Fruit fly (Drosophila melanogaster) whole organism, prepupa: Measurements from ENCODE around the gene CheA75a.

Source experiments
- CG10631 ChIP-seq: fragments of 200-800 bp; sonication (Bioruptor generic); optimal IDR thresholded peaks from 2 replicates; lab custom pipeline; 2016; ENCODE audit warnings: missing biosample characterization, missing genetic modification characterization
- CG11762 ChIP-seq: fragments of 200-800 bp; sonication (Bioruptor generic); optimal IDR thresholded peaks from 3 replicates; lab custom pipeline; 2016; ENCODE audit warnings: missing biosample characterization, missing genetic modification characterization; ENCODE audit not compliant: insufficient read depth
- CG15336 ChIP-seq: fragments of 200-800 bp; sonication (Bioruptor generic); IDR thresholded peaks from 2 replicates; pipeline ENCODE4 v1.3.6; 2022; ENCODE audit warnings: missing biosample characterization, missing genetic modification characterization
- CG3032 ChIP-seq: fragments of 200-800 bp; optimal IDR thresholded peaks from 2 replicates; lab custom pipeline; 2019; ENCODE audit warnings: missing biosample characterization, mild to moderate bottlenecking, missing genetic modification characterization, moderate library complexity
- CG3919 ChIP-seq: fragments of 200-800 bp; sonication (Bioruptor generic); optimal IDR thresholded peaks from 3 replicates; lab custom pipeline; 2016; ENCODE audit warnings: missing biosample characterization, missing genetic modification characterization
- CG4318 ChIP-seq: fragments of 200-800 bp; sonication (Bioruptor generic); optimal IDR thresholded peaks from 3 replicates; lab custom pipeline; 2017; ENCODE audit warnings: missing biosample characterization, mild to moderate bottlenecking, missing genetic modification characterization
- CG6163 ChIP-seq: fragments of 200-800 bp; sonication (Bioruptor generic); IDR thresholded peaks from 3 replicates; pipeline ENCODE4 v1.3.6; 2022; ENCODE audit warnings: missing biosample characterization, missing genetic modification characterization
- CG6276 ChIP-seq: fragments of 200-800 bp; sonication (Bioruptor generic); optimal IDR thresholded peaks from 2 replicates; lab custom pipeline; 2017; ENCODE audit warnings: missing biosample characterization, mild to moderate bottlenecking, missing genetic modification characterization
- CG6854 ChIP-seq: fragments of 200-800 bp; sonication (Bioruptor generic); optimal IDR thresholded peaks from 2 replicates; lab custom pipeline; 2017; ENCODE audit warnings: missing biosample characterization, mild to moderate bottlenecking, missing genetic modification characterization
- CG7368 ChIP-seq: fragments of 200-800 bp; sonication (Bioruptor generic); optimal IDR thresholded peaks from 3 replicates; lab custom pipeline; 2016; ENCODE audit warnings: missing biosample characterization, missing genetic modification characterization
- Eip75B ChIP-seq: fragments of 200-800 bp; sonication (Bioruptor generic); optimal IDR thresholded peaks from 3 replicates; lab custom pipeline; 2016; ENCODE audit warnings: missing biosample characterization, missing genetic modification characterization
- Eip78C ChIP-seq: fragments of 200-800 bp; sonication (Bioruptor generic); peaks from one replicate; lab custom pipeline; 2016; ENCODE audit warnings: missing biosample characterization, missing genetic modification characterization
- Ets96B ChIP-seq: fragments of 200-800 bp; optimal IDR thresholded peaks from 2 replicates; lab custom pipeline; 2019; ENCODE audit warnings: missing biosample characterization, mild to moderate bottlenecking, missing genetic modification characterization, moderate library complexity
- Gug ChIP-seq: fragments of 200-800 bp; sonication (Bioruptor generic); IDR thresholded peaks from 2 replicates; pipeline ENCODE4 v1.3.6; 2022; ENCODE audit warnings: missing biosample characterization, missing genetic modification characterization
- Hr38 ChIP-seq: sonication (Bioruptor generic); optimal IDR thresholded peaks from 2 replicates; lab custom pipeline; 2016; ENCODE audit warnings: missing biosample characterization, missing genetic modification characterization
- Hr39 ChIP-seq: fragments of 200-800 bp; sonication (Bioruptor generic); optimal IDR thresholded peaks from 2 replicates; lab custom pipeline; 2016; ENCODE audit warnings: missing biosample characterization, missing genetic modification characterization
- Hr4 ChIP-seq: fragments of 200-800 bp; sonication (Bioruptor generic); optimal IDR thresholded peaks from 3 replicates; lab custom pipeline; 2016; ENCODE audit warnings: missing biosample characterization, missing genetic modification characterization
- Lpt ChIP-seq: fragments of 200-800 bp; sonication (Bioruptor generic); optimal IDR thresholded peaks from 3 replicates; lab custom pipeline; 2016; ENCODE audit warnings: missing biosample characterization, missing genetic modification characterization
- Sox15 ChIP-seq: fragments of 200-800 bp; sonication (Bioruptor generic); optimal IDR thresholded peaks from 3 replicates; lab custom pipeline; 2016; ENCODE audit warnings: missing biosample characterization, missing genetic modification characterization
- eg ChIP-seq: fragments of 200-800 bp; sonication (Bioruptor generic); IDR thresholded peaks from 3 replicates; pipeline ENCODE4 v1.3.6; 2022; ENCODE audit warnings: missing biosample characterization, missing genetic modification characterization
- esn ChIP-seq: fragments of 200-800 bp; sonication (Bioruptor generic); optimal IDR thresholded peaks from 2 replicates; lab custom pipeline; 2016; ENCODE audit warnings: missing biosample characterization, mild to moderate bottlenecking, missing genetic modification characterization, moderate library complexity
- fd85E ChIP-seq: fragments of 200-800 bp; sonication (Bioruptor generic); optimal IDR thresholded peaks from 3 replicates; lab custom pipeline; 2016; ENCODE audit warnings: missing biosample characterization, missing genetic modification characterization
- fkh ChIP-seq: fragments of 200-800 bp; sonication (Bioruptor generic); optimal IDR thresholded peaks from 3 replicates; lab custom pipeline; 2017; ENCODE audit warnings: missing biosample characterization, mild to moderate bottlenecking, missing genetic modification characterization, moderate library complexity
- net ChIP-seq: fragments of 200-800 bp; sonication (Bioruptor generic); optimal IDR thresholded peaks from 3 replicates; lab custom pipeline; 2016; ENCODE audit warnings: missing biosample characterization, missing genetic modification characterization
- salr ChIP-seq, 2 experiments: fragments of 200-800 bp; sonication (Bioruptor generic); optimal IDR thresholded peaks; 3 replicates each; lab custom pipeline; 2016 to 2018; ENCODE audit warnings: missing biosample characterization in 2 of 2, missing genetic modification characterization in 2 of 2, mild to moderate bottlenecking in 1 of 2
- svp ChIP-seq: fragments of 200-800 bp; sonication (Bioruptor generic); peaks from one replicate; lab custom pipeline; 2016; ENCODE audit warnings: missing biosample characterization, missing genetic modification characterization

CheA75a gene

DNA sequence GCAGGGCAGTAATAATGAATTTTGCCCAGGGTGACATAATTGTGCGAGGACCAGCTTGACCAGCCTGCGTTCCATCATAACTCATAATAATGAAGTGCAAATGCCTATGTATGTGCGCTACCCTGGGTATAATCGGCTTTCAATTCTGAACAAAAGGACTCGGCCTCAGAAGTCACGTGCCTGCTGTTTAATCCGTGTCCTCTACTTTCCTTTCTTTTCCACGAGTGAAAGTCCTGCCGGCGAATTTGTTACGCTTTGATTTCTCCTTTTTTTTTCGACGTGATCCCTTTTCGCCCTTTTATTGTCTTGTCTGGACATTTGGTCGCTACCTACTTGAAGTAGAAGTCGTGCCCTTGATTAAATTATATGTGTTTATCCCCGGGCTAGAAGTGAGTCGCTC lies 44.6 kb downstream of the CheA75a start:
- TF ChIP-seq Sox15 (GFP tag; lab: Kevin White, UChicago) (no peak), Hr38 (GFP tag; lab: Kevin White, UChicago) (no peak), CG3032 (tag; lab: Kevin White, UChicago) (no peak), svp (GFP tag; lab: Kevin White, UChicago) (no peak), CG6163 (no peak)

DNA sequence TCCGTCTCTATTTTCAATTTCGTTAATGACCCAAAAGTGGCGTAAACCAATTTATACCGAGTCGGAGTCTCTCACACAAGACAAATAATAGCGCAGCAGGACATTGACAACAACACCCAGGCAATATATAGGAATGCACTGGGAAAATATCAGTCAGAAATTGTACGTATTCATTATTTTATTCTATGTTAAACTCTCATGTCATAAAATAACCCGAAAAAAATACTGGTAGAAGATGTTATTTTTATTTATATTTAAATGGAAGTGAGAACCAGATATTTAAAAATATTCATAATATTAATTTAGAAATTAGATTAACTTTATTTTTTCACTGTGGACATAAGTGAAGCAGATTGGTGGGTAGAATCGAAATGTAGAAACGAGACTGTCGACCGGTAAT lies 45.4 kb downstream of the CheA75a start:
- no peak for TF ChIP-seq eg (GFP tag; lab: Robert Waterston, UW)
- TF ChIP-seq CG3919 (GFP tag; lab: Kevin White, UChicago): no peak
- no peak for TF ChIP-seq Eip75B
- no peak for TF ChIP-seq Ets96B (tag; lab: Kevin White, UChicago)
- TF ChIP-seq CG4318 (GFP tag; lab: Kevin White, UChicago): no peak
- TF ChIP-seq salr (GFP tag; optimal IDR thresholded peaks at IDR 0.05; lab: Kevin White, UChicago): no peak
- TF ChIP-seq CG6276 (GFP tag; lab: Kevin White, UChicago): no peak
- TF ChIP-seq Hr39 (GFP tag; lab: Kevin White, UChicago): no peak
- TF ChIP-seq CG6854 (GFP tag; lab: Kevin White, UChicago): no peak

dm6 chr3L:18301160-18301559 lies 49.3 kb downstream of the CheA75a start, which contains the start of gene CG13700:
Gene CG13700, minus strand, starts transcription at chr3L:18301260.
- TF ChIP-seq CG6163 (no peak), esn (GFP tag; lab: Kevin White, UChicago) (no peak), eg (GFP tag; lab: Robert Waterston, UW) (no peak), Hr39 (GFP tag; lab: Kevin White, UChicago) (no peak), CG11762 (no peak), CG15336 (GFP tag; lab: Robert Waterston, UW) (no peak), net (no peak), svp (GFP tag; lab: Kevin White, UChicago) (no peak), fkh (GFP tag; lab: Kevin White, UChicago) (no peak), Hr4 (GFP tag; lab: Kevin White, UChicago) (no peak), fd85E (GFP tag; lab: Kevin White, UChicago) (no peak), CG10631 (GFP tag; lab: Kevin White, UChicago) (no peak), CG4318 (GFP tag; lab: Kevin White, UChicago) (no peak), CG7368 (no peak), Hr38 (GFP tag; lab: Kevin White, UChicago) (no peak), Lpt (GFP tag; lab: Kevin White, UChicago) (no peak), Eip78C (no peak)

DNA sequence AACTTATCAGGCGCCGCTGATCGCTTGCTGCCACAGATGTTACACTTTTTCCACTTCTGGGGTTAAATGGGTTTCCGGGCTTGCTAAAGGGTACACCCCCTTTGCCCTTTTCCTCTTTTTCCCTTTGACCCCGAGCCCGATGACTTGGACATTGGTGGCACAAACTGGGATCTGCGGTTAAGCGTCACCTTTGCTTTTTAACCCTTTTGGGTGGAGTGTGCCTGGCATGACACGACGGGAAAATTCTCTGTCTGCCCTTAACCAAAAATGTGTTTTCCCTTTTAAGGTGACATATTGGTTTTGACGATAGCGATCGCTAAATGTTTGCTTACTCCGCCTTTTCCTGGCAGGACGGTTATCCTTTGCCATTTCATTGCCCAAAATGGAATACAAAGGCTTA lies 50.1 kb downstream of the CheA75a start:
- TF ChIP-seq Gug (GFP tag; lab: Robert Waterston, UW) (no peak), CG4318 (GFP tag; lab: Kevin White, UChicago) (no peak)
